Fruit fly (Drosophila melanogaster): ENCODE results near the gene CG13712.

CG13712 gene

DNA sequence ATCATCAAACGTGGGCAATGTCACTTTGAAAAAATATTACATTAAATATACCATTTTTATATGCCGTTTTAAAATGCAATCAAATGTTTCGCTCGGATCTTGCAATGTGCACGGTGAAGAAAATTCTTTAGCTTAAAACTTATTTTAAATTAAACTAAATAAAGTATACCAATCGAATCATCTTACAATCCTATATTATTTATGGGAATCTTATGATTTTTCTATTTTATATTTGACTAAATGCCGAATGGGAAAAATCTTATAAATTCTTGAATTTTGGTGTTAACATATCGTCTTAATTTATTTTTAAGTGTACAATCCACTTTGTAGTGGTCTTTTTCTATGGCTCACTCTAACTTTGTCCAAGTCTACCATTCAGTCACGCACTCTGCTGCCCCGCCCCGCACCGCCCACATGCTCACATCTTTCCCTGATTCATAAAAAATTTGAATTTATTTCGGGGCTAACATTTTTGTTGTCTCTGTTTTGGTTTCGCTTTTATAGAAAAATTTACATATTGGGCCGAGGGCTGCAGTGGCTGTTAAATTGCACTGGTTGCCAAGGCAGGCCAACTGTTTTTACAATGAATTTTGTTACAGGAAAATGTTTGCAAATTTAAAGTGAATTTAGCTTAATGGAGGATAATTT is 10.9 kb upstream of the CG13712 start (continued):
- TF ChIP-seq cyc (GFP tag; optimal IDR thresholded peaks at IDR 0.05) = no peak

DNA sequence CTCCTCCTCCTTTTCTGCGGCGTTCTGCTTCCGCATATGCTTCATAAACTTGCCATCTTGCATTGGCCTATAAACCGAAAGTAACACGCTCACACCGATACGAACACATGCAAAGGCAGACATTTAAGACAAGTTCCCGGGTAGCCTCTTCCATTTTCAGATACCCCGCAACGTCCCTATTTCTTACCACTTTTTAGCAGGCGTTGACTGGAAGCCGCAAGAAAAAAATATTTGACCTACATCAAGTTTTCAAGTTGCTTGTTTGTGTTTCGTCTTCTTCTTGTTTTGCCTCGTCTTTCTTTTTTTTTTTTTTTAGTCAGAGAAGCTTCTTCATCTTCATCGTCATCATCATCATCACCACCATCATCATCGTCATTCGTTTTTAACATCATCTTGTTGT is 10.1 kb upstream of the CG13712 start:
- TF ChIP-seq dsx (GFP tag; optimal IDR thresholded peaks at IDR 0.05; ENCODE audit: poor library complexity, severe bottlenecking) (no peak), CG11762 (GFP tag; optimal IDR thresholded peaks at IDR 0.05; ENCODE audit: insufficient read depth) (no peak), eg (GFP tag; IDR thresholded peaks at IDR 0.05) (0 out of 3 replicates have a peak, but pooled peaks have one; percentile 10), Eip78C (GFP tag) (peak; percentile 35), CG16779 (tag; optimal IDR thresholded peaks at IDR 0.05) (no peak), CG15336 (GFP tag; IDR thresholded peaks at IDR 0.05) (no peak), esn (GFP tag; optimal IDR thresholded peaks at IDR 0.05) (no peak), CG31627 (GFP tag; optimal IDR thresholded peaks at IDR 0.05) (no peak), Hr4 (GFP tag; optimal IDR thresholded peaks at IDR 0.05) (no peak), CG8319 (GFP tag; optimal IDR thresholded peaks at IDR 0.05) (no peak), fd85E (GFP tag; optimal IDR thresholded peaks at IDR 0.05) (no peak), Eip93F (GFP tag; optimal IDR thresholded peaks at IDR 0.05) (no peak), vri (GFP tag; optimal IDR thresholded peaks at IDR 0.05) (no peak), Lpt (GFP tag; optimal IDR thresholded peaks at IDR 0.05) (peak; percentile 46), fd59A (GFP tag; optimal IDR thresholded peaks at IDR 0.05) (no peak), CG11902 (GFP tag; optimal IDR thresholded peaks at IDR 0.05) (no peak), CG6808 (GFP tag; optimal IDR thresholded peaks at IDR 0.05) (no peak), CG6854 (GFP tag; optimal IDR thresholded peaks at IDR 0.05) (peak; percentile 76), CG6792 (GFP tag; optimal IDR thresholded peaks at IDR 0.05) (no peak), acj6 (GFP tag; optimal IDR thresholded peaks at IDR 0.05) (no peak), Sox102F (GFP tag; optimal IDR thresholded peaks at IDR 0.05) (peak; percentile 5), CG3032 (tag; optimal IDR thresholded peaks at IDR 0.05) (no peak), CG32006 (GFP tag; optimal IDR thresholded peaks at IDR 0.05) (no peak), salr (GFP tag; optimal IDR thresholded peaks at IDR 0.05) (no peak), Eip75B (GFP tag; optimal IDR thresholded peaks at IDR 0.05) (peak; percentile 67), cyc (GFP tag; optimal IDR thresholded peaks at IDR 0.05) (no peak), CG1621 (tag; optimal IDR thresholded peaks at IDR 0.05) (no peak), Ets21C (GFP tag; optimal IDR thresholded peaks at IDR 0.05) (no peak), CG6276 (GFP tag; optimal IDR thresholded peaks at IDR 0.05) (peak; percentile 13), CG6163 (GFP tag; IDR thresholded peaks at IDR 0.05) (peak; percentile 27; the same call in 2 of the 3 replicates), CG9139 (GFP tag; optimal IDR thresholded peaks at IDR 0.05) (no peak), svp (GFP tag) (no peak), CG7368 (GFP tag; optimal IDR thresholded peaks at IDR 0.05) (no peak), CG10669 (GFP tag; optimal IDR thresholded peaks at IDR 0.05) (no peak), spab (GFP tag; optimal IDR thresholded peaks at IDR 0.05) (no peak), CG8632 (GFP tag; optimal IDR thresholded peaks at IDR 0.05) (no peak), CG3919 (GFP tag; optimal IDR thresholded peaks at IDR 0.05) (no peak), Sox15 (GFP tag; optimal IDR thresholded peaks at IDR 0.05) (no peak), CG34406 (GFP tag; optimal IDR thresholded peaks at IDR 0.05) (no peak), Ets96B (tag; optimal IDR thresholded peaks at IDR 0.05) (no peak), achi (GFP tag; optimal IDR thresholded peaks at IDR 0.05) (no peak), topi (GFP tag; optimal IDR thresholded peaks at IDR 0.05) (no peak), OdsH (GFP tag; optimal IDR thresholded peaks at IDR 0.05) (no peak), CG8119 (GFP tag; IDR thresholded peaks at IDR 0.05) (no peak), fkh (GFP tag; optimal IDR thresholded peaks at IDR 0.05) (no peak), Hr39 (GFP tag; optimal IDR thresholded peaks at IDR 0.05) (no peak), ss (GFP tag; optimal IDR thresholded peaks at IDR 0.05) (peak in 1 of 2 experiments; percentile 14), CG4318 (GFP tag; optimal IDR thresholded peaks at IDR 0.05) (no peak), pdm3 (GFP tag; optimal IDR thresholded peaks at IDR 0.05) (no peak), Hr38 (GFP tag; optimal IDR thresholded peaks at IDR 0.05) (no peak)

All from whole organism, prepupa.